Fruit fly (Drosophila melanogaster) whole organism, embryonic: ENCODE results near the gene Uro.

Experiments used
- CG11085 ChIP-seq: fragments of 200-800 bp; sonication (Bioruptor generic); IDR thresholded peaks from 2 replicates; pipeline ENCODE4 v1.3.6; 2022; ENCODE audit warnings: missing biosample characterization, missing genetic modification characterization
- CG12236 ChIP-seq: fragments of 200-800 bp; sonication (Bioruptor generic); optimal IDR thresholded peaks from 2 replicates; lab custom pipeline; 2016; ENCODE audit warnings: missing biosample characterization, missing genetic modification characterization
- CG12391 ChIP-seq: fragments of 200-800 bp; sonication (Bioruptor generic); optimal IDR thresholded peaks from 3 replicates; lab custom pipeline; 2018; ENCODE audit warnings: missing biosample characterization, mild to moderate bottlenecking, missing genetic modification characterization, moderate library complexity
- CG12942 ChIP-seq: fragments of 200-800 bp; sonication (Bioruptor generic); optimal IDR thresholded peaks from 3 replicates; lab custom pipeline; 2016; ENCODE audit warnings: missing biosample characterization, missing genetic modification characterization
- CG14050 ChIP-seq: fragments of 200-800 bp; sonication (Bioruptor generic); IDR thresholded peaks from 3 replicates; pipeline ENCODE4 v1.3.6; 2022; ENCODE audit warnings: missing biosample characterization, missing genetic modification characterization
- CG14667 ChIP-seq: fragments of 200-800 bp; sonication (Bioruptor generic); IDR thresholded peaks from 2 replicates; pipeline ENCODE4 v1.3.6; 2022; ENCODE audit warnings: missing biosample characterization, missing genetic modification characterization
- CG1832 ChIP-seq: fragments of 200-800 bp; sonication (Bioruptor generic); optimal IDR thresholded peaks from 2 replicates; lab custom pipeline; 2017; ENCODE audit warnings: missing biosample characterization, mild to moderate bottlenecking, missing genetic modification characterization, inconsistent platforms
- CG30403 ChIP-seq: fragments of 200-800 bp; sonication (Bioruptor generic); optimal IDR thresholded peaks from 3 replicates; lab custom pipeline; 2016; ENCODE audit warnings: missing biosample characterization, missing genetic modification characterization
- CG31224 ChIP-seq: fragments of 200-800 bp; sonication (Bioruptor generic); IDR thresholded peaks from 2 replicates; pipeline ENCODE4 v1.3.6; 2022; ENCODE audit warnings: missing biosample characterization, missing genetic modification characterization
- CG31365 ChIP-seq: fragments of 200-800 bp; sonication (Bioruptor generic); optimal IDR thresholded peaks from 2 replicates; lab custom pipeline; 2018; ENCODE audit warnings: missing biosample characterization, mild to moderate bottlenecking, missing genetic modification characterization
- CG32767 ChIP-seq: fragments of 200-800 bp; sonication (Bioruptor generic); IDR thresholded peaks from 2 replicates; pipeline ENCODE4 v1.3.6; 2022; ENCODE audit warnings: missing biosample characterization, missing genetic modification characterization
- CG5245 ChIP-seq: fragments of 200-800 bp; sonication (Bioruptor generic); optimal IDR thresholded peaks from 3 replicates; lab custom pipeline; 2016; ENCODE audit warnings: missing biosample characterization, missing genetic modification characterization
- CG5953 ChIP-seq: fragments of 200-800 bp; sonication (Bioruptor generic); IDR thresholded peaks from 2 replicates; pipeline ENCODE4 v1.3.6; 2022; ENCODE audit warnings: missing biosample characterization, missing genetic modification characterization
- CG6765 ChIP-seq: fragments of 200-800 bp; sonication (Bioruptor generic); optimal IDR thresholded peaks from 3 replicates; lab custom pipeline; 2017; ENCODE audit warnings: missing biosample characterization, mild to moderate bottlenecking, missing genetic modification characterization
- CG7372 ChIP-seq: fragments of 200-800 bp; sonication (Bioruptor generic); IDR thresholded peaks from 2 replicates; pipeline ENCODE4 v1.3.6; 2022; ENCODE audit warnings: missing biosample characterization, missing genetic modification characterization
- CG8359 ChIP-seq: fragments of 200-800 bp; sonication (Bioruptor generic); optimal IDR thresholded peaks from 2 replicates; lab custom pipeline; 2017; ENCODE audit warnings: missing biosample characterization, mild to moderate bottlenecking, missing genetic modification characterization, borderline replicate concordance
- CG8765 ChIP-seq: fragments of 200-800 bp; sonication (Bioruptor generic); IDR thresholded peaks from 2 replicates; pipeline ENCODE4 v1.3.6; 2022; ENCODE audit warnings: missing biosample characterization, missing genetic modification characterization
- CG8944 ChIP-seq: fragments of 200-800 bp; sonication (Bioruptor generic); optimal IDR thresholded peaks from 3 replicates; lab custom pipeline; 2016; ENCODE audit warnings: missing biosample characterization, missing genetic modification characterization
- CG9876 ChIP-seq: fragments of 200-800 bp; sonication (Bioruptor generic); optimal IDR thresholded peaks from 2 replicates; lab custom pipeline; 2016; ENCODE audit warnings: missing biosample characterization, missing genetic modification characterization
- CHES-1-like ChIP-seq: fragments of 200-800 bp; sonication (Bioruptor generic); optimal IDR thresholded peaks from 2 replicates; lab custom pipeline; 2016; ENCODE audit warnings: missing biosample characterization, missing genetic modification characterization
- CTCF ChIP-seq: fragments of 200-800 bp; sonication (Bioruptor generic); optimal IDR thresholded peaks from 2 replicates; lab custom pipeline; 2017; ENCODE audit warnings: missing biosample characterization, mild to moderate bottlenecking, missing genetic modification characterization, moderate library complexity
- D19A ChIP-seq: fragments of 200-800 bp; optimal IDR thresholded peaks from 3 replicates; lab custom pipeline; 2019; ENCODE audit warnings: missing biosample characterization, mild to moderate bottlenecking, missing genetic modification characterization, moderate library complexity
- Dip2 ChIP-seq: fragments of 200-800 bp; sonication (Bioruptor generic); IDR thresholded peaks from 2 replicates; pipeline ENCODE4 v1.3.6; 2022; ENCODE audit warnings: missing biosample characterization, missing genetic modification characterization
- Doc3 ChIP-seq: fragments of 200-800 bp; sonication (Bioruptor generic); IDR thresholded peaks from 3 replicates; pipeline ENCODE4 v1.3.6; 2022; ENCODE audit warnings: missing biosample characterization, missing genetic modification characterization; ENCODE audit not compliant: partially characterized antibody
- Dp ChIP-seq: fragments of 200-800 bp; sonication (Bioruptor generic); optimal IDR thresholded peaks from 2 replicates; lab custom pipeline; 2018; ENCODE audit warnings: missing biosample characterization, mild to moderate bottlenecking, missing genetic modification characterization, moderate library complexity
- Ets97D ChIP-seq: fragments of 200-800 bp; sonication (Bioruptor generic); optimal IDR thresholded peaks from 3 replicates; lab custom pipeline; 2016; ENCODE audit warnings: missing biosample characterization, missing genetic modification characterization
- HLH3B ChIP-seq: fragments of 200-800 bp; sonication (Bioruptor generic); IDR thresholded peaks from 2 replicates; pipeline ENCODE4 v1.3.6; 2022; ENCODE audit warnings: missing biosample characterization, missing genetic modification characterization
- Hmx ChIP-seq: fragments of 200-800 bp; sonication (Bioruptor generic); optimal IDR thresholded peaks from 2 replicates; lab custom pipeline; 2016; ENCODE audit warnings: missing biosample characterization, missing genetic modification characterization
- Med ChIP-seq: fragments of 200-800 bp; sonication (Bioruptor generic); peaks from one replicate; lab custom pipeline; 2016; ENCODE audit warnings: missing biosample characterization, missing genetic modification characterization, mild to moderate bottlenecking, inconsistent platforms, moderate library complexity
- Ssrp ChIP-seq: fragments of 200-800 bp; sonication (Bioruptor generic); optimal IDR thresholded peaks from 2 replicates; lab custom pipeline; 2018; ENCODE audit warnings: missing biosample characterization, mild to moderate bottlenecking, missing genetic modification characterization, moderate library complexity
- abd-A ChIP-seq: fragments of 200-800 bp; sonication (Bioruptor generic); optimal IDR thresholded peaks from 3 replicates; lab custom pipeline; 2019; ENCODE audit warnings: missing biosample characterization, mild to moderate bottlenecking, missing genetic modification characterization, moderate library complexity
- az2 ChIP-seq: fragments of 200-800 bp; sonication (Bioruptor generic); optimal IDR thresholded peaks from 3 replicates; lab custom pipeline; 2016; ENCODE audit warnings: missing biosample characterization, missing genetic modification characterization
- btn ChIP-seq: fragments of 200-800 bp; sonication (Bioruptor generic); optimal IDR thresholded peaks from 2 replicates; lab custom pipeline; 2016; ENCODE audit warnings: missing biosample characterization, missing genetic modification characterization
- dysf ChIP-seq: fragments of 200-800 bp; sonication (Bioruptor generic); IDR thresholded peaks from 3 replicates; pipeline ENCODE4 v1.3.6; 2022; ENCODE audit warnings: missing biosample characterization, missing genetic modification characterization
- emc ChIP-seq: fragments of 200-800 bp; sonication (Bioruptor generic); optimal IDR thresholded peaks from 2 replicates; lab custom pipeline; 2016; ENCODE audit warnings: missing biosample characterization, missing genetic modification characterization
- esg ChIP-seq: fragments of 200-800 bp; sonication (Bioruptor generic); conservative IDR thresholded peaks from 2 replicates; pipeline ENCODE4 v1.3.6; 2022; ENCODE audit warnings: missing biosample characterization, missing genetic modification characterization
- fd3F ChIP-seq: fragments of 200-800 bp; sonication (Bioruptor generic); optimal IDR thresholded peaks from 2 replicates; lab custom pipeline; 2018; ENCODE audit warnings: missing biosample characterization, mild to moderate bottlenecking, missing genetic modification characterization, moderate library complexity
- ftz-f1 ChIP-seq: fragments of 200-800 bp; sonication (Bioruptor generic); optimal IDR thresholded peaks from 2 replicates; lab custom pipeline; 2016; ENCODE audit warnings: missing biosample characterization, missing genetic modification characterization
- fu2 ChIP-seq: fragments of 200-800 bp; sonication (Bioruptor generic); optimal IDR thresholded peaks from 2 replicates; lab custom pipeline; 2016; ENCODE audit warnings: missing biosample characterization, missing genetic modification characterization
- gsb-n ChIP-seq: fragments of 200-800 bp; sonication (Bioruptor generic); optimal IDR thresholded peaks from 3 replicates; lab custom pipeline; 2018; ENCODE audit warnings: missing biosample characterization, mild to moderate bottlenecking, missing genetic modification characterization
- ham ChIP-seq: fragments of 200-800 bp; sonication (Bioruptor generic); IDR thresholded peaks from 2 replicates; pipeline ENCODE4 v1.3.6; 2022; ENCODE audit warnings: missing biosample characterization, missing genetic modification characterization
- jing ChIP-seq: fragments of 200-800 bp; sonication (Bioruptor generic); optimal IDR thresholded peaks from 2 replicates; lab custom pipeline; 2018; ENCODE audit warnings: missing biosample characterization, mild to moderate bottlenecking, missing genetic modification characterization
- jumu ChIP-seq: fragments of 200-800 bp; sonication (Bioruptor generic); optimal IDR thresholded peaks from 3 replicates; lab custom pipeline; 2016; ENCODE audit warnings: missing biosample characterization, missing genetic modification characterization
- mam ChIP-seq: fragments of 200-800 bp; sonication (Bioruptor generic); optimal IDR thresholded peaks from 3 replicates; lab custom pipeline; 2016; ENCODE audit warnings: missing biosample characterization, missing genetic modification characterization
- nerfin-1 ChIP-seq: fragments of 200-800 bp; sonication (Bioruptor generic); optimal IDR thresholded peaks from 3 replicates; lab custom pipeline; 2019; ENCODE audit warnings: missing biosample characterization, mild to moderate bottlenecking, missing genetic modification characterization, moderate library complexity
- pita ChIP-seq: fragments of 200-800 bp; sonication (Bioruptor generic); optimal IDR thresholded peaks from 2 replicates; lab custom pipeline; 2017; ENCODE audit warnings: missing biosample characterization, mild to moderate bottlenecking, missing genetic modification characterization
- slbo ChIP-seq: fragments of 200-800 bp; sonication (Bioruptor generic); IDR thresholded peaks from 2 replicates; pipeline ENCODE4 v1.3.6; 2022; ENCODE audit warnings: missing biosample characterization, missing genetic modification characterization
- so ChIP-seq: fragments of 200-800 bp; sonication (Bioruptor generic); IDR thresholded peaks from 3 replicates; pipeline ENCODE4 v1.3.6; 2022; ENCODE audit warnings: missing biosample characterization, missing genetic modification characterization
- sob ChIP-seq: fragments of 200-800 bp; sonication (Bioruptor generic); IDR thresholded peaks from 2 replicates; pipeline ENCODE4 v1.3.6; 2022; ENCODE audit warnings: missing biosample characterization, missing genetic modification characterization
- sqz ChIP-seq: fragments of 200-800 bp; sonication (Bioruptor generic); optimal IDR thresholded peaks from 3 replicates; lab custom pipeline; 2018; ENCODE audit warnings: missing biosample characterization, mild to moderate bottlenecking, missing genetic modification characterization
- trh ChIP-seq: fragments of 200-800 bp; sonication (Bioruptor generic); optimal IDR thresholded peaks from 2 replicates; lab custom pipeline; 2016; ENCODE audit warnings: missing biosample characterization, missing genetic modification characterization
- vfl ChIP-seq: fragments of 200-800 bp; sonication (Bioruptor generic); optimal IDR thresholded peaks from 2 replicates; lab custom pipeline; 2016; ENCODE audit warnings: missing biosample characterization, missing genetic modification characterization
- vvl ChIP-seq: fragments of 200-800 bp; sonication (Bioruptor generic); IDR thresholded peaks from 2 replicates; pipeline ENCODE4 v1.3.6; 2022; ENCODE audit warnings: missing biosample characterization, missing genetic modification characterization

The Uro gene

DNA sequence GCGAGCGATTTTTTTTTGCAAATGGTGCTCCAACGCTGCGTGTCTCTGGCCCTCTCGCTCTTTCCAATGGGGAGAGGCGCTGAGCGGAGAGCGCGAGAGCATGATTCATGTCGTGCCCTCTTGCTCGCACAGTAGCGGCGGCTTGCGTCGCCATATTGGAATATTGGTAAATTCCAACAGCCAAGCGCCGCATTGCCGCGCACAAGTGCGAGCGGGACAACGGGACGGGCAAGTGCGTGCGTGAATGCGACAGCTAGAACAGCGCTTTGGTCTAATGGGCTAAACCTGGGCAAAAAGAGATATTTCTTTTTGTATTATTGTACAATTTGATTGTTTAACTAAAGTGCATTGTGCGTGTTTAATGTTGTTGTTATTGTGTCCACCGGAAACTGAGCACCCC, 48.3 kb downstream of the Uro start (continued):
- TF ChIP-seq fu2 (GFP tag; lab: Kevin White, UChicago) (no peak), nerfin-1 (tag; lab: Kevin White, UChicago) (peak; percentile 100), Dp (GFP tag; lab: Kevin White, UChicago) (no peak), CG5245 (no peak), CG32767 (GFP tag; lab: Robert Waterston, UW) (peak; percentile 89), CG9876 (GFP tag; lab: Kevin White, UChicago) (no peak), ftz-f1 (peak; percentile 51), slbo (GFP tag; lab: Robert Waterston, UW) (peak; percentile 50), CG11085 (GFP tag; lab: Robert Waterston, UW) (no peak), Med (GFP tag; lab: Kevin White, UChicago) (peak; percentile 92), CG6765 (no peak), CG12942 (GFP tag; lab: Kevin White, UChicago) (no peak), jing (no peak), CG8765 (0 out of 2 replicates have a peak, but pooled peaks have one; percentile 59), CTCF (no peak), mam (GFP tag; lab: Kevin White, UChicago) (no peak), CG31224 (no peak), CG14667 (GFP tag; lab: Robert Waterston, UW) (no peak), az2 (GFP tag; lab: Kevin White, UChicago) (no peak), Doc3 (GFP tag; lab: Robert Waterston, UW) (no peak), trh (no peak), CG14050 (no peak), Dip2 (GFP tag; lab: Robert Waterston, UW) (no peak), esg (GFP tag; lab: Robert Waterston, UW) (no peak), ham (GFP tag; lab: Robert Waterston, UW) (no peak), CG31365 (tag; lab: Kevin White, UChicago) (peak; percentile 3), pita (GFP tag; lab: Kevin White, UChicago) (no peak), Ssrp (tag; lab: Kevin White, UChicago) (no peak), dysf (GFP tag; lab: Robert Waterston, UW) (no peak), vvl (GFP tag; lab: Robert Waterston, UW) (peak; percentile 35; the same call in 1 of the 2 replicates), HLH3B (GFP tag; lab: Robert Waterston, UW) (0 out of 2 replicates have a peak, but pooled peaks have one; percentile 16), CG7372 (GFP tag; lab: Robert Waterston, UW) (peak; percentile 19; the same call in 1 of the 2 replicates), Hmx (no peak), gsb-n (no peak), CG30403 (GFP tag; lab: Kevin White, UChicago) (no peak), abd-A (peak; percentile 88), sob (GFP tag; lab: Robert Waterston, UW) (no peak), CG8944 (GFP tag; lab: Kevin White, UChicago) (no peak), CG12391 (tag; lab: Kevin White, UChicago) (no peak), D19A (no peak), vfl (GFP tag; lab: Kevin White, UChicago) (no peak), CHES-1-like (GFP tag; lab: Kevin White, UChicago) (no peak), CG5953 (GFP tag; lab: Robert Waterston, UW) (0 out of 2 replicates have a peak, but pooled peaks have one; percentile 11), btn (GFP tag; lab: Kevin White, UChicago) (no peak), CG12236 (no peak), CG8359 (GFP tag; lab: Kevin White, UChicago) (no peak), fd3F (no peak), jumu (GFP tag; lab: Kevin White, UChicago) (peak; percentile 31), Ets97D (no peak), so (GFP tag; lab: Robert Waterston, UW) (no peak), emc (no peak), CG1832 (GFP tag; lab: Kevin White, UChicago) (peak; percentile 99), sqz (GFP tag; lab: Kevin White, UChicago) (peak; percentile 98)
